Fruit fly (Drosophila melanogaster): ENCODE measurements around the gene dgt6.

DNA sequence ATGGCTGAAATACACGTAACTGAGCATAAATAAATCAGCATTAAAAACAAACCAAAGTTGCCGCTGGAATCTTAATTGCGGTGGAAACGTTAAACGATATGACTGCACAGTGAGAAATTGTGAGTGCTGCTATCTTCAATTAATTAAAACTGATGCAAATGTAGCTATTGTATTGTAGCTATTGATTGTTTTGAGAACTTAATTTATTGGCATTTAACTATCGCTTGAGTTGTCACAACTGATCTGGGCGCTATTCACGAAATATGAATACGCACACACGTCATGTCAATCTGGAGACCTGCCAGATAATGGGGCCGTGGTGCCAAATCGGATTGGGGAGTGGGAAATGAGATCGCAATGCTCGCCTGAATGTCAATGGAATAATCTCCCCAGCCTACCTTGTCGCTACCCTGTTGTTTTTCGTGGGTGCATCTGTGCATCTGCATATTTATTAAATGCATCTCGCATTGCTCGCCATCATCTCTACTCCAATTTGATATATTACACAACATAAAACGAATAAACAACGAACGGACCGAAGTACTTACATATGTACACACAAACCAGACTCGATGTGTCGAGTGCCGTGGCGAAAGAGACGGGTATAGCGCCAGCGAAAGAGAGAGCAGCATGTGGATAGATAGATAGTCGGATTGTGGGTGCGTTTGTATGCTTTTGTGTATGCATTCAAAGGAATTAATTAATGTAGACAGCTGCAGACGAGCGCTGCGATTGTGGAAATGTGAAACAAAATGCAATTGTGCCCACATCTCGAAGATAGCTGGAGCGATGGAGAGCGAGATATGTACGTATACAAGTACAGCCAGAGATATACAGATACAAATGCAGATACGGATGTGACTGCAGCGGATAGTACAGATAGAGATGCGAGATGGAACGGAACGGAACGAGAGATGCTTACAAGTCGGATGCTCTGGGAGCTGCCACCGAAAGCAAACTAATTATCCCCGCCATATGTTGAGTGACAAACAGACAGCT lies 47.0 kb downstream of the dgt6 start:
- TF ChIP-seq insv (optimal IDR thresholded peaks at IDR 0.05) (no peak), psq (optimal IDR thresholded peaks at IDR 0.05) (no peak), h (optimal IDR thresholded peaks at IDR 0.05) (no peak), Sin3A (optimal IDR thresholded peaks at IDR 0.05) (no peak)

Data from Kc167 (cell line).